Worm (Caenorhabditis elegans) whole organism, late embryonic: ENCODE results near the gene H40L08.3.

Source experiments
- C08G9.2 ChIP-seq: sonication (generic microtip); optimal IDR thresholded peaks from 2 replicates; lab custom pipeline; 2016; ENCODE audit warnings: mild to moderate bottlenecking, missing genetic modification characterization, moderate library complexity, missing compliant biosample characterization
- C38D4.7 ChIP-seq: fragments of 200-800 bp; sonication (Bioruptor generic); optimal IDR thresholded peaks from 2 replicates; lab custom pipeline; 2018; ENCODE audit warnings: mild to moderate bottlenecking, missing genetic modification characterization, moderate library complexity, missing compliant biosample characterization
- K02D7.2 ChIP-seq: sonication (generic microtip); optimal IDR thresholded peaks from 2 replicates; lab custom pipeline; 2017; ENCODE audit warnings: mild to moderate bottlenecking, missing genetic modification characterization, missing compliant biosample characterization
- T23F11.4 ChIP-seq: fragments of 200-800 bp; sonication (Bioruptor generic); optimal IDR thresholded peaks from 2 replicates; lab custom pipeline; 2018; ENCODE audit warnings: mild to moderate bottlenecking, missing genetic modification characterization, missing compliant biosample characterization
- ahr-1 ChIP-seq: sonication (generic microtip); optimal IDR thresholded peaks from 2 replicates; lab custom pipeline; 2016; ENCODE audit warnings: missing genetic modification characterization, missing compliant biosample characterization
- ama-1 ChIP-seq: fragments of 150-350 bp; optimal IDR thresholded peaks from 2 replicates; lab custom pipeline; 2014
- ceh-14 ChIP-seq: sonication (generic microtip); optimal IDR thresholded peaks from 2 replicates; lab custom pipeline; 2016; ENCODE audit warnings: missing genotype, missing genetic modification characterization, missing compliant biosample characterization
- ceh-18 ChIP-seq: sonication (generic microtip); optimal IDR thresholded peaks from 2 replicates; lab custom pipeline; 2016; ENCODE audit warnings: missing genetic modification characterization, missing compliant biosample characterization
- ceh-2 ChIP-seq: sonication (generic microtip); optimal IDR thresholded peaks from 2 replicates; lab custom pipeline; 2016; ENCODE audit warnings: missing genotype, missing genetic modification characterization, missing compliant biosample characterization
- ceh-31 ChIP-seq: sonication (generic microtip); optimal IDR thresholded peaks from 2 replicates; lab custom pipeline; 2016; ENCODE audit warnings: missing genetic modification characterization, missing compliant biosample characterization
- ceh-34 ChIP-seq: sonication (generic microtip); optimal IDR thresholded peaks from 2 replicates; lab custom pipeline; 2016; ENCODE audit warnings: mild to moderate bottlenecking, missing genetic modification characterization, missing compliant biosample characterization
- ceh-48 ChIP-seq: sonication (generic microtip); optimal IDR thresholded peaks from 2 replicates; lab custom pipeline; 2016; ENCODE audit warnings: missing genetic modification characterization, inconsistent platforms, missing compliant biosample characterization
- ceh-9 ChIP-seq: sonication (generic microtip); optimal IDR thresholded peaks from 2 replicates; lab custom pipeline; 2016; ENCODE audit warnings: mild to moderate bottlenecking, missing genetic modification characterization, inconsistent platforms, missing compliant biosample characterization
- dmd-4 ChIP-seq: sonication (generic microtip); optimal IDR thresholded peaks from 2 replicates; lab custom pipeline; 2016; ENCODE audit warnings: borderline replicate concordance, missing genetic modification characterization, missing compliant biosample characterization
- elt-2 ChIP-seq: sonication (generic microtip); optimal IDR thresholded peaks from 2 replicates; lab custom pipeline; 2016; ENCODE audit warnings: missing genetic modification reagents, missing genetic modification characterization, missing compliant biosample characterization
- ets-4 ChIP-seq: sonication (generic microtip); optimal IDR thresholded peaks from 2 replicates; lab custom pipeline; 2016; ENCODE audit warnings: missing genetic modification characterization, missing compliant biosample characterization
- fax-1 ChIP-seq: sonication (generic microtip); optimal IDR thresholded peaks from 2 replicates; lab custom pipeline; 2016; ENCODE audit warnings: missing genotype, missing genetic modification characterization, missing compliant biosample characterization
- gmeb-2 ChIP-seq: sonication (generic microtip); optimal IDR thresholded peaks from 2 replicates; lab custom pipeline; 2016; ENCODE audit warnings: missing genetic modification characterization, inconsistent platforms, missing compliant biosample characterization
- hlh-30 ChIP-seq: sonication (generic microtip); optimal IDR thresholded peaks from 2 replicates; lab custom pipeline; 2017; ENCODE audit warnings: antibody characterized with exemption, missing genetic modification characterization, missing compliant biosample characterization; ENCODE audit not compliant: insufficient read depth
- madf-2 ChIP-seq: sonication (generic microtip); optimal IDR thresholded peaks from 2 replicates; lab custom pipeline; 2017; ENCODE audit warnings: missing genetic modification characterization, missing compliant biosample characterization
- nfya-1 ChIP-seq: sonication (generic microtip); optimal IDR thresholded peaks from 2 replicates; lab custom pipeline; 2017; ENCODE audit warnings: missing genetic modification characterization, mild to moderate bottlenecking, missing compliant biosample characterization, antibody characterized with exemption, moderate library complexity
- nhr-232 ChIP-seq: sonication (generic microtip); optimal IDR thresholded peaks from 2 replicates; lab custom pipeline; 2016; ENCODE audit warnings: missing genetic modification characterization, missing compliant biosample characterization
- pat-9 ChIP-seq: fragments of 200-800 bp; sonication (Bioruptor generic); optimal IDR thresholded peaks from 2 replicates; lab custom pipeline; 2018; ENCODE audit warnings: mild to moderate bottlenecking, missing genetic modification characterization, moderate library complexity, missing compliant biosample characterization
- pax-1 ChIP-seq: fragments of 150-350 bp; optimal IDR thresholded peaks from 2 replicates; lab custom pipeline; 2014; ENCODE audit warnings: missing biosample characterization, missing genetic modification characterization
- pha-2 ChIP-seq: sonication (generic microtip); optimal IDR thresholded peaks from 2 replicates; lab custom pipeline; 2017; ENCODE audit warnings: mild to moderate bottlenecking, missing genetic modification characterization, missing compliant biosample characterization
- pha-4 ChIP-seq: fragments of 150-350 bp; optimal IDR thresholded peaks from 2 replicates; lab custom pipeline; 2018; ENCODE audit warnings: missing biosample characterization, missing genetic modification reagents, missing genetic modification characterization
- pros-1 ChIP-seq: fragments of 150-350 bp; optimal IDR thresholded peaks from 2 replicates; lab custom pipeline; 2014; ENCODE audit warnings: missing biosample characterization, missing genetic modification reagents, missing genetic modification characterization
- ref-2 ChIP-seq: sonication (generic microtip); optimal IDR thresholded peaks from 2 replicates; lab custom pipeline; 2016; ENCODE audit warnings: missing genetic modification characterization, missing compliant biosample characterization
- rnt-1 ChIP-seq: sonication (generic microtip); optimal IDR thresholded peaks from 2 replicates; lab custom pipeline; 2016; ENCODE audit warnings: missing genetic modification characterization, missing compliant biosample characterization
- sox-2 ChIP-seq: fragments of 200-800 bp; sonication (Bioruptor generic); IDR thresholded peaks from 2 replicates; pipeline ENCODE4 v1.3.6; 2022; ENCODE audit warnings: missing genetic modification reagents, missing genetic modification characterization, missing compliant biosample characterization
- sox-4 ChIP-seq: sonication (generic microtip); optimal IDR thresholded peaks from 2 replicates; lab custom pipeline; 2017; ENCODE audit warnings: mild to moderate bottlenecking, missing genetic modification characterization, inconsistent platforms, missing compliant biosample characterization
- syd-9 ChIP-seq: sonication (generic microtip); optimal IDR thresholded peaks from 2 replicates; lab custom pipeline; 2016; ENCODE audit warnings: mild to moderate bottlenecking, missing genetic modification characterization, moderate library complexity, missing compliant biosample characterization
- tbx-7 ChIP-seq: sonication (generic microtip); optimal IDR thresholded peaks from 2 replicates; lab custom pipeline; 2016; ENCODE audit warnings: missing genotype, missing genetic modification characterization, missing compliant biosample characterization
- ttx-3 ChIP-seq: sonication (generic microtip); optimal IDR thresholded peaks from 2 replicates; lab custom pipeline; 2016; ENCODE audit warnings: missing genetic modification reagents, missing genetic modification characterization, missing compliant biosample characterization
- unc-42 ChIP-seq: sonication (generic microtip); optimal IDR thresholded peaks from 2 replicates; lab custom pipeline; 2016; ENCODE audit warnings: missing genotype, missing genetic modification characterization, missing compliant biosample characterization
- unc-55 ChIP-seq: sonication (generic microtip); optimal IDR thresholded peaks from 2 replicates; lab custom pipeline; 2017; ENCODE audit warnings: missing biosample characterization, missing genetic modification reagents, missing genetic modification characterization
- unc-86 ChIP-seq: sonication (generic microtip); optimal IDR thresholded peaks from 2 replicates; lab custom pipeline; 2016; ENCODE audit warnings: missing genetic modification characterization, missing compliant biosample characterization
- zip-5 ChIP-seq: sonication (generic microtip); optimal IDR thresholded peaks from 2 replicates; lab custom pipeline; 2016; ENCODE audit warnings: missing genetic modification characterization, missing compliant biosample characterization
- ztf-16 ChIP-seq: sonication (generic microtip); optimal IDR thresholded peaks from 2 replicates; lab custom pipeline; 2017; ENCODE audit warnings: missing genetic modification characterization, missing compliant biosample characterization

H40L08.3 gene

ce11 chrX:15100369-15100963 lies 24.6 kb upstream of the H40L08.3 start, which contains the start of gene dhhc-1:
Gene dhhc-1 (minus strand): TSS chrX:15100419.
- no peak for TF ChIP-seq ets-4 (tag; lab: Kevin White, UChicago)
- no peak for TF ChIP-seq K02D7.2 (tag; lab: Kevin White, UChicago)
- TF ChIP-seq unc-86 (tag; lab: Kevin White, UChicago) = no peak
- no peak for TF ChIP-seq gmeb-2 (tag; lab: Kevin White, UChicago)
- TF ChIP-seq ceh-48 (tag; lab: Kevin White, UChicago) = no peak
- TF ChIP-seq pax-1 = no peak
- TF ChIP-seq nhr-232 (tag; lab: Kevin White, UChicago) = no peak
- no peak for TF ChIP-seq zip-5 (tag; lab: Kevin White, UChicago)
- TF ChIP-seq ref-2 (tag; lab: Kevin White, UChicago) = no peak
- no peak for TF ChIP-seq hlh-30 (tag; lab: Kevin White, UChicago)
- peak; percentile 4 for TF ChIP-seq unc-42 (tag; lab: Kevin White, UChicago)
- TF ChIP-seq C38D4.7 = no peak
- TF ChIP-seq nfya-1 (tag; lab: Kevin White, UChicago) = peak; percentile 59
- no peak for TF ChIP-seq C08G9.2 (tag; lab: Kevin White, UChicago)
- TF ChIP-seq dmd-4 (tag; lab: Kevin White, UChicago) = no peak
- no peak for TF ChIP-seq tbx-7 (tag; lab: Kevin White, UChicago)
- no peak for TF ChIP-seq pros-1
- TF ChIP-seq ceh-31 (tag; lab: Kevin White, UChicago) = peak; percentile 56
- TF ChIP-seq unc-55 (GFP tag; lab: Kevin White, UChicago) = peak; percentile 40
- TF ChIP-seq sox-4 (tag; lab: Kevin White, UChicago) = no peak
- peak; percentile 26 for TF ChIP-seq ceh-18 (tag; lab: Kevin White, UChicago)
- TF ChIP-seq sox-2 (GFP tag; lab: Robert Waterston, UW) = no peak
- TF ChIP-seq ceh-34 (tag; lab: Kevin White, UChicago) = no peak

DNA sequence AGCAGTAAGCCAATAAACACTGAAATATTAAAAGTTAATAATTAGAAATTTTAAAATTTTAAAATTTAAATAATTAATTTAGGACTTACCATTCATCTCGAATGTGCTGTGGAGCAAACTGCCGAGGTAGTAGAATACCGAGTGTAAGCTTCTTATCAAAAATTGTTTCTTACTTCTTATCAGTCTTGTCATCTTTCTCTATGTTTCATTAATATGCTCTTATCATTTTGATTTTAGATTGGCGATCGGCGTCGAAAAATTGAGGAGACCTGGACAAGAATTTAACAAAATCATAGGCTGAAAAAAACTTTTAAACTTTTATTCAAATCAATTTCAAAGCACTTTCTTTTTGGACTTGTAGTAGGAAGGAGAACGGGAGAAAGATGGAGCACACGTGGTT lies 21.9 kb upstream of the H40L08.3 start, which contains the start of gene F09B12.3:
F09B12.3 (minus strand) TSS at position 192 of the 400 bp plus-strand sequence.
- TF ChIP-seq ttx-3 (tag; lab: Kevin White, UChicago) (no peak), pat-9 (tag; lab: Kevin White, UChicago) (no peak), pha-4 (tag; lab: Kevin White, UChicago) (no peak), zip-5 (tag; lab: Kevin White, UChicago) (no peak), elt-2 (peak; percentile 73), fax-1 (no peak)

DNA sequence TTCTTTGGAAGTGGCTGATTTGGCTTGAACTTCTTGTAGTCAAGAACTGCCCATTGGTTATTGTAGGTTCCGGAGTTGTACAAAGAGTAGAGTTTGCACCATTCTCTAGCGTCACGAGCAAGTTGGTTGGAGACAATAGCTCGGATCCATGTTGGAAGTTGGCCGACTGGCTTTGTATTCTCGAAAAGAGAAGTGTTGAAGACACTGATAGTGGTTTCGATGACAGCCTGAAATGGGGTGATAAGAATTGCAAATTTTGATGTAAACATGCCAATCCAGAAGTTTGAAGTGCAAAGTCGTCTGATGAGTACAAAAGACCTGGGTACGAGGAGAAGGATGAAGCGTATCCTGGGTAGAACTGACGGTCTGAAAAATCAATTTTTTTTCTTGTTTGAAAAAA lies 20.4 kb upstream of the H40L08.3 start:
- TF ChIP-seq pros-1 = no peak
- TF ChIP-seq ceh-34 (tag; lab: Kevin White, UChicago) = no peak
- no peak for TF ChIP-seq ceh-2 (tag; lab: Kevin White, UChicago)
- no peak for TF ChIP-seq tbx-7 (tag; lab: Kevin White, UChicago)
- no peak for TF ChIP-seq T23F11.4 (GFP tag; lab: Kevin White, UChicago)
- no peak for TF ChIP-seq unc-55 (GFP tag; lab: Kevin White, UChicago)
- TF ChIP-seq sox-4 (tag; lab: Kevin White, UChicago) = no peak
- TF ChIP-seq ztf-16 = no peak
- TF ChIP-seq ceh-14 = no peak
- TF ChIP-seq ama-1 (lab: Kevin White, UChicago) = no peak
- TF ChIP-seq ceh-9 (tag; lab: Kevin White, UChicago) = no peak
- no peak for TF ChIP-seq rnt-1 (tag; lab: Kevin White, UChicago)
- TF ChIP-seq ahr-1 (tag; lab: Kevin White, UChicago) = no peak
- no peak for TF ChIP-seq pha-2 (tag; lab: Kevin White, UChicago)
- TF ChIP-seq C08G9.2 (tag; lab: Kevin White, UChicago) = no peak
- TF ChIP-seq madf-2 (tag; lab: Kevin White, UChicago) = no peak
- no peak for TF ChIP-seq syd-9 (tag; lab: Kevin White, UChicago)
